ENCODE assay signal across 1 worm cellular context in the genomic region with DNA sequence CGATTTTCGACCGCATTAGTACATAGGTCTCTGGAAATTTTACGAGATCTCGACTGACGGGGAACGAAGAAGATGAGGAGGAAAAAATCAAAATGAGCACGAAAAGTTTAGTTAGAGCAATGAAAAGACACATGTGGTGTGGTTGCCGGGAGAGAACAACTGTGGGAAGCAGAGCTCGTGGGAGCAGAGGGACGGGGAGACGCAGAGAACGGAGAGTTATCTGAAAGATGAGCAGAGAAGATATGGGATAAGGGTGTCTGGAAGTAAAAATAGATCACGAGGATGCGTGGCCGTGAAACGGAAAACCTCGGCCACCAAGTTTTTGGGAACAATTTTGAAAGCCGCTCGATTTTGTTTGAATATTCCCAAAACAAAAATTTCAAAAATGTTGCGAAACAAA.
A peak's percentile ranks its signal among the peaks of the same experiment; 100 is the strongest.
TF ChIP-seq lines count a peak whose summit lies in the region.

TSS of gene Y41D4A.7 (minus strand) at position 18 of the 400 bp plus-strand sequence.

TF ChIP-seq in whole organism, L1 larva, 84 proteins besides CTCF, POLR2A, EP300 and RAD21 (continued from another document):
- TF ChIP-seq pax-3 (tag; optimal IDR thresholded peaks at IDR 0.05; lab: Kevin White, UChicago) (no peak), ces-1 (GFP tag; optimal IDR thresholded peaks at IDR 0.05; lab: Kevin White, UChicago) (no peak), swsn-7 (tag; optimal IDR thresholded peaks at IDR 0.05; lab: Kevin White, UChicago) (peak; percentile 13), ztf-11 (tag; optimal IDR thresholded peaks at IDR 0.05; lab: Kevin White, UChicago) (no peak), fkh-8 (tag; optimal IDR thresholded peaks at IDR 0.05; lab: Kevin White, UChicago) (no peak), ama-1 (optimal IDR thresholded peaks at IDR 0.05; lab: Kevin White, UChicago) (no peak), pqm-1 (tag; optimal IDR thresholded peaks at IDR 0.05; lab: Kevin White, UChicago) (no peak)
